Fruit fly (Drosophila melanogaster) whole organism, embryonic: ENCODE measurements around the gene CG12289.

Experiments used
- Adf1 ChIP-seq: fragments of 200-800 bp; sonication (Bioruptor generic); IDR thresholded peaks from 2 replicates; pipeline ENCODE4 v1.3.6; 2022; ENCODE audit warnings: missing biosample characterization, missing genetic modification characterization
- Atf6 ChIP-seq: fragments of 200-800 bp; sonication (Bioruptor generic); IDR thresholded peaks from 2 replicates; pipeline ENCODE4 v1.3.6; 2022; ENCODE audit warnings: missing biosample characterization, missing genetic modification characterization
- B-H2 ChIP-seq: fragments of 200-800 bp; sonication (Bioruptor generic); optimal IDR thresholded peaks from 2 replicates; lab custom pipeline; 2018; ENCODE audit warnings: missing biosample characterization, mild to moderate bottlenecking, missing genetic modification characterization
- CG10321 ChIP-seq: fragments of 200-800 bp; sonication (Bioruptor generic); IDR thresholded peaks from 2 replicates; pipeline ENCODE4 v1.3.6; 2022; ENCODE audit warnings: missing biosample characterization, missing genetic modification characterization
- CG10959 ChIP-seq: fragments of 200-800 bp; sonication (Bioruptor generic); IDR thresholded peaks from 2 replicates; pipeline ENCODE4 v1.3.6; 2022; ENCODE audit warnings: missing biosample characterization, missing genetic modification characterization
- CG11085 ChIP-seq: fragments of 200-800 bp; sonication (Bioruptor generic); IDR thresholded peaks from 2 replicates; pipeline ENCODE4 v1.3.6; 2022; ENCODE audit warnings: missing biosample characterization, missing genetic modification characterization
- CG12744 ChIP-seq: fragments of 200-800 bp; sonication (Bioruptor generic); optimal IDR thresholded peaks from 2 replicates; lab custom pipeline; 2016; ENCODE audit warnings: missing biosample characterization, missing genetic modification characterization
- CG12942 ChIP-seq: fragments of 200-800 bp; sonication (Bioruptor generic); optimal IDR thresholded peaks from 3 replicates; lab custom pipeline; 2016; ENCODE audit warnings: missing biosample characterization, missing genetic modification characterization
- CG13424 ChIP-seq: fragments of 200-800 bp; sonication (Bioruptor generic); optimal IDR thresholded peaks from 2 replicates; lab custom pipeline; 2019; ENCODE audit warnings: missing biosample characterization, mild to moderate bottlenecking, missing genetic modification characterization, moderate library complexity
- CG14710 ChIP-seq: fragments of 200-800 bp; sonication (Bioruptor generic); optimal IDR thresholded peaks from 3 replicates; lab custom pipeline; 2019; ENCODE audit warnings: missing biosample characterization, mild to moderate bottlenecking, missing genetic modification characterization, moderate library complexity
- CG15514 ChIP-seq: fragments of 200-800 bp; sonication (Bioruptor generic); optimal IDR thresholded peaks from 3 replicates; lab custom pipeline; 2017; ENCODE audit warnings: missing biosample characterization, missing genetic modification characterization, mild to moderate bottlenecking, moderate library complexity, missing genetic modification reagents
- CG17359 ChIP-seq: fragments of 200-800 bp; sonication (Bioruptor generic); optimal IDR thresholded peaks from 3 replicates; lab custom pipeline; 2018; ENCODE audit warnings: missing biosample characterization, mild to moderate bottlenecking, missing genetic modification characterization, moderate library complexity
- CG17568 ChIP-seq: fragments of 200-800 bp; sonication (Bioruptor generic); optimal IDR thresholded peaks from 2 replicates; lab custom pipeline; 2018; ENCODE audit warnings: missing biosample characterization, mild to moderate bottlenecking, missing genetic modification characterization, moderate library complexity
- CG30431 ChIP-seq: fragments of 200-800 bp; sonication (Bioruptor generic); optimal IDR thresholded peaks from 2 replicates; lab custom pipeline; 2017; ENCODE audit warnings: missing biosample characterization, missing genetic modification characterization
- CG31365 ChIP-seq: fragments of 200-800 bp; sonication (Bioruptor generic); optimal IDR thresholded peaks from 2 replicates; lab custom pipeline; 2018; ENCODE audit warnings: missing biosample characterization, mild to moderate bottlenecking, missing genetic modification characterization
- CG42726 ChIP-seq: fragments of 200-800 bp; sonication (Bioruptor generic); IDR thresholded peaks from 2 replicates; pipeline ENCODE4 v1.3.6; 2022; ENCODE audit warnings: missing biosample characterization, missing genetic modification characterization; ENCODE audit not compliant: partially characterized antibody
- CG6254 ChIP-seq: fragments of 200-800 bp; sonication (Bioruptor generic); optimal IDR thresholded peaks from 3 replicates; lab custom pipeline; 2017; ENCODE audit warnings: mild to moderate bottlenecking, missing biosample characterization, missing genetic modification reagents, missing genetic modification characterization
- CG7987 ChIP-seq: fragments of 200-800 bp; sonication (Bioruptor generic); optimal IDR thresholded peaks from 2 replicates; lab custom pipeline; 2018; ENCODE audit warnings: missing biosample characterization, mild to moderate bottlenecking, missing genetic modification characterization, moderate library complexity
- CG8089 ChIP-seq: fragments of 200-800 bp; sonication (Bioruptor generic); optimal IDR thresholded peaks from 3 replicates; lab custom pipeline; 2016; ENCODE audit warnings: missing biosample characterization, missing genetic modification characterization
- Dad ChIP-seq: fragments of 200-800 bp; sonication (Bioruptor generic); optimal IDR thresholded peaks from 3 replicates; lab custom pipeline; 2016; ENCODE audit warnings: missing biosample characterization, missing genetic modification characterization
- Dll ChIP-seq: fragments of 200-800 bp; sonication (Bioruptor generic); IDR thresholded peaks from 4 replicates; pipeline ENCODE4 v1.3.6; 2022; ENCODE audit warnings: missing biosample characterization, missing genetic modification characterization; ENCODE audit not compliant: partially characterized antibody
- Ets65A ChIP-seq: fragments of 200-800 bp; sonication (Bioruptor generic); peaks from one replicate; lab custom pipeline; 2016; ENCODE audit warnings: missing biosample characterization, missing genetic modification characterization
- Ets97D ChIP-seq: fragments of 200-800 bp; sonication (Bioruptor generic); optimal IDR thresholded peaks from 3 replicates; lab custom pipeline; 2016; ENCODE audit warnings: missing biosample characterization, missing genetic modification characterization
- H15 ChIP-seq: fragments of 200-800 bp; sonication (Bioruptor generic); IDR thresholded peaks from 3 replicates; pipeline ENCODE4 v1.3.6; 2022; ENCODE audit warnings: missing biosample characterization, missing genetic modification characterization
- HHEX ChIP-seq: fragments of 200-800 bp; sonication (Bioruptor generic); optimal IDR thresholded peaks from 3 replicates; lab custom pipeline; 2017; ENCODE audit warnings: missing biosample characterization, mild to moderate bottlenecking, missing genetic modification characterization, missing genetic modification reagents
- HmgD ChIP-seq: fragments of 200-800 bp; sonication (Bioruptor generic); optimal IDR thresholded peaks from 3 replicates; lab custom pipeline; 2016; ENCODE audit warnings: missing biosample characterization, missing genetic modification characterization
- Hr3 ChIP-seq: fragments of 200-800 bp; sonication (Bioruptor generic); optimal IDR thresholded peaks from 3 replicates; lab custom pipeline; 2016; ENCODE audit warnings: missing biosample characterization, missing genetic modification characterization
- MTF-1 ChIP-seq: fragments of 200-800 bp; sonication (Bioruptor generic); optimal IDR thresholded peaks from 2 replicates; lab custom pipeline; 2018; ENCODE audit warnings: missing biosample characterization, mild to moderate bottlenecking, missing genetic modification characterization, borderline replicate concordance
- NfI ChIP-seq: fragments of 200-800 bp; sonication (Bioruptor generic); optimal IDR thresholded peaks from 3 replicates; lab custom pipeline; 2018; ENCODE audit warnings: missing biosample characterization, mild to moderate bottlenecking, missing genetic modification characterization, moderate library complexity
- Opbp ChIP-seq: fragments of 200-800 bp; sonication (Bioruptor generic); IDR thresholded peaks from 3 replicates; pipeline ENCODE4 v1.3.6; 2022; ENCODE audit warnings: missing biosample characterization, missing genetic modification characterization; ENCODE audit not compliant: partially characterized antibody
- Poxn ChIP-seq: fragments of 200-800 bp; sonication (Bioruptor generic); IDR thresholded peaks from 2 replicates; pipeline ENCODE4 v1.3.6; 2022; ENCODE audit warnings: missing biosample characterization, missing genetic modification characterization
- Sry-δ ChIP-seq: fragments of 200-800 bp; sonication (Bioruptor generic); optimal IDR thresholded peaks from 2 replicates; lab custom pipeline; 2016; ENCODE audit warnings: missing biosample characterization, missing genetic modification characterization
- bab2 ChIP-seq: fragments of 200-800 bp; sonication (Bioruptor generic); optimal IDR thresholded peaks from 2 replicates; lab custom pipeline; 2016; ENCODE audit warnings: missing biosample characterization, missing genetic modification characterization
- crol ChIP-seq: fragments of 200-800 bp; sonication (Bioruptor generic); IDR thresholded peaks from 2 replicates; pipeline ENCODE4 v1.3.6; 2022; ENCODE audit warnings: missing biosample characterization, missing genetic modification characterization
- ems ChIP-seq: fragments of 200-800 bp; sonication (Bioruptor generic); optimal IDR thresholded peaks from 3 replicates; lab custom pipeline; 2016; ENCODE audit warnings: missing biosample characterization, missing genetic modification characterization
- en ChIP-seq: fragments of 200-800 bp; sonication (Bioruptor generic); optimal IDR thresholded peaks from 2 replicates; lab custom pipeline; 2016; ENCODE audit warnings: missing biosample characterization, missing genetic modification characterization
- esg ChIP-seq: fragments of 200-800 bp; sonication (Bioruptor generic); conservative IDR thresholded peaks from 2 replicates; pipeline ENCODE4 v1.3.6; 2022; ENCODE audit warnings: missing biosample characterization, missing genetic modification characterization
- gt ChIP-seq: fragments of 200-800 bp; sonication (Bioruptor generic); IDR thresholded peaks from 2 replicates; pipeline ENCODE4 v1.3.6; 2022; ENCODE audit warnings: missing biosample characterization, missing genetic modification characterization
- hb ChIP-seq: fragments of 200-800 bp; sonication (Bioruptor generic); IDR thresholded peaks from 3 replicates; pipeline ENCODE4 v1.3.6; 2022; ENCODE audit warnings: missing biosample characterization, missing genetic modification characterization; ENCODE audit not compliant: partially characterized antibody
- hth ChIP-seq: fragments of >200 bp; optimal IDR thresholded peaks from 2 replicates; lab custom pipeline; 2017; ENCODE audit warnings: inconsistent platforms
- kay ChIP-seq: fragments of 200-800 bp; sonication (Bioruptor generic); optimal IDR thresholded peaks from 2 replicates; lab custom pipeline; 2016; ENCODE audit warnings: missing biosample characterization, missing genetic modification characterization
- klu ChIP-seq: fragments of 200-800 bp; sonication (Bioruptor generic); IDR thresholded peaks from 2 replicates; pipeline ENCODE4 v1.3.6; 2022; ENCODE audit warnings: missing biosample characterization, missing genetic modification characterization
- lmd ChIP-seq: fragments of 200-800 bp; sonication (Bioruptor generic); IDR thresholded peaks from 2 replicates; pipeline ENCODE4 v1.3.6; 2022; ENCODE audit warnings: missing biosample characterization, missing genetic modification characterization
- lola ChIP-seq, 3 experiments: fragments of >200 bp in 2 of 3; fragments of 200-800 bp in 1 of 3; sonication (Bioruptor generic) in 1 of 3; optimal IDR thresholded peaks; 2 replicates each; lab custom pipeline; 2017 to 2019; ENCODE audit warnings: missing biosample characterization in 3 of 3, missing genetic modification characterization in 3 of 3, mild to moderate bottlenecking in 1 of 3, moderate library complexity in 1 of 3
- pfk ChIP-seq: fragments of 200-800 bp; sonication (Bioruptor generic); optimal IDR thresholded peaks from 2 replicates; lab custom pipeline; 2018; ENCODE audit warnings: missing biosample characterization, mild to moderate bottlenecking, missing genetic modification characterization, moderate library complexity
- pnt ChIP-seq: fragments of 200-800 bp; sonication (Bioruptor generic); optimal IDR thresholded peaks from 3 replicates; lab custom pipeline; 2016; ENCODE audit warnings: missing biosample characterization, missing genetic modification characterization
- sc ChIP-seq, 3 experiments: fragments of >200 bp in 2 of 3; fragments of 200-800 bp in 1 of 3; sonication (Bioruptor generic) in 1 of 3; optimal IDR thresholded peaks; 2 replicates in 2 of 3; 3 replicates in 1 of 3; lab custom pipeline; 2017; ENCODE audit warnings: mild to moderate bottlenecking in 1 of 3, missing biosample characterization in 1 of 3, missing genetic modification characterization in 1 of 3, missing genetic modification reagents in 1 of 3
- scrt ChIP-seq: fragments of 200-800 bp; sonication (Bioruptor generic); optimal IDR thresholded peaks from 2 replicates; lab custom pipeline; 2018; ENCODE audit warnings: missing biosample characterization, mild to moderate bottlenecking, missing genetic modification characterization, moderate library complexity
- ssp ChIP-seq: fragments of 200-800 bp; sonication (Bioruptor generic); IDR thresholded peaks from 2 replicates; pipeline ENCODE4 v1.3.6; 2022; ENCODE audit warnings: missing biosample characterization, missing genetic modification characterization
- tna ChIP-seq: fragments of 200-800 bp; sonication (Bioruptor generic); IDR thresholded peaks from 2 replicates; pipeline ENCODE4 v1.3.6; 2022; ENCODE audit warnings: missing biosample characterization, missing genetic modification characterization; ENCODE audit not compliant: partially characterized antibody
- toy ChIP-seq: fragments of 200-800 bp; sonication (Bioruptor generic); IDR thresholded peaks from 2 replicates; pipeline ENCODE4 v1.3.6; 2022; ENCODE audit warnings: missing biosample characterization, missing genetic modification characterization

The CG12289 gene

DNA sequence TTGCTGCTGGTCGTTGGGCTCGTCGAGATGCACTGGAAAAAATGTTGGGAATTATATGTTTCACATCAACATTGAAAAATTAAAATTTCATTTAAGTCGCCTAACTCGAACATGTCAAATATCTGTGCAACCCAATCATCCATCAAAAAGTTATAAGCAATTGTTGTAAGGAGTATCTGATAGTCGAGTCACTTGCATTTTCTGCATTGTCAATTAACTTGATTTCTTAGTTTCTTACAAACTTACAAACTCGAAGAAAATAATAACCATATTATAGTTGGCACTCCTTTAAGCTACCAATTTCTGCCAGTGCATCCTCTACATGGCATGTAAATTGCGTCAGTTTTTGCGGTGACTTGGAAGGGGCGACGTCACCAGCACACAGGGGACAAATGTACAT lies 24.9 kb upstream of the CG12289 start (continued):
- TF ChIP-seq CG10321 (GFP tag; lab: Robert Waterston, UW) (no peak), CG15514 (GFP tag; lab: Kevin White, UChicago) (peak; percentile 17), pnt (GFP tag; lab: Kevin White, UChicago) (peak; percentile 37), Ets97D (no peak), sc (optimal IDR thresholded peaks at IDR 0.05; lab: Kevin White, UChicago) (no peak), sc (GFP tag; optimal IDR thresholded peaks at IDR 0.05; lab: Kevin White, UChicago) (no peak), crol (GFP tag; lab: Robert Waterston, UW) (no peak), CG12942 (GFP tag; lab: Kevin White, UChicago) (peak; percentile 22), Adf1 (no peak), B-H2 (GFP tag; lab: Kevin White, UChicago) (no peak), H15 (GFP tag; lab: Robert Waterston, UW) (no peak), NfI (GFP tag; lab: Kevin White, UChicago) (no peak), ems (GFP tag; lab: Kevin White, UChicago) (peak; percentile 36), ssp (GFP tag; lab: Robert Waterston, UW) (no peak), tna (GFP tag; lab: Robert Waterston, UW) (peak; percentile 27; the same call in 1 of the 2 replicates), MTF-1 (GFP tag; lab: Kevin White, UChicago) (no peak), CG42726 (GFP tag; lab: Robert Waterston, UW) (no peak), Dad (no peak), scrt (GFP tag; lab: Kevin White, UChicago) (no peak), CG11085 (GFP tag; lab: Robert Waterston, UW) (no peak), klu (no peak), Opbp (no peak), CG14710 (tag; lab: Kevin White, UChicago) (peak; percentile 36), CG30431 (GFP tag; lab: Kevin White, UChicago) (peak; percentile 18), kay (no peak), esg (GFP tag; lab: Robert Waterston, UW) (0 out of 2 replicates have a peak, but pooled peaks have one; percentile 36), en (GFP tag; lab: Kevin White, UChicago) (peak; percentile 29), Dll (GFP tag; lab: Robert Waterston, UW) (no peak), CG17359 (tag; lab: Kevin White, UChicago) (peak; percentile 14), CG13424 (tag; lab: Kevin White, UChicago) (peak; percentile 42), toy (GFP tag; lab: Robert Waterston, UW) (no peak), CG17568 (GFP tag; lab: Kevin White, UChicago) (no peak), hb (GFP tag; lab: Robert Waterston, UW) (0 out of 3 replicates have a peak, but pooled peaks have one; percentile 30), Poxn (GFP tag; lab: Robert Waterston, UW) (no peak), hth (lab: Kevin White, UChicago) (no peak), Hr3 (peak; percentile 19), CG12744 (GFP tag; lab: Kevin White, UChicago) (no peak), Atf6 (GFP tag; lab: Robert Waterston, UW) (no peak), HmgD (GFP tag; lab: Kevin White, UChicago) (no peak), CG6254 (GFP tag; lab: Kevin White, UChicago) (peak; percentile 27), Ets65A (peak; percentile 95), bab2 (GFP tag; lab: Kevin White, UChicago) (no peak), lola (GFP tag; optimal IDR thresholded peaks at IDR 0.05; lab: Kevin White, UChicago) (peak in 1 of 3 experiments; percentile 29), CG31365 (no peak), CG10959 (no peak), pfk (GFP tag; lab: Kevin White, UChicago) (no peak), Sry-δ (peak; percentile 10), lmd (no peak), HHEX (no peak), gt (no peak), CG8089 (no peak), CG7987 (GFP tag; lab: Kevin White, UChicago) (no peak)
